Fruit fly (Drosophila melanogaster): Measurements from ENCODE around the gene CG13299.

Gene CG13299

dm6 chr3L:6216787-6217078 lies 15.4 kb downstream of the CG13299 start:
- TF ChIP-seq tj (GFP tag; optimal IDR thresholded peaks at IDR 0.05) (peak; percentile 96), pad (GFP tag; optimal IDR thresholded peaks at IDR 0.05) (peak; percentile 88), CG5204 (GFP tag; optimal IDR thresholded peaks at IDR 0.05) (no peak)

- no peak for TF ChIP-seq CG11617 (GFP tag; optimal IDR thresholded peaks at IDR 0.05)
- TF ChIP-seq ovo (GFP tag; optimal IDR thresholded peaks at IDR 0.05) = no peak
- no peak for TF ChIP-seq toe (GFP tag; optimal IDR thresholded peaks at IDR 0.05)
- no peak for TF ChIP-seq Mnt (GFP tag; optimal IDR thresholded peaks at IDR 0.05)
- no peak for TF ChIP-seq CG1620 (GFP tag; optimal IDR thresholded peaks at IDR 0.05)
- TF ChIP-seq tj (GFP tag; optimal IDR thresholded peaks at IDR 0.05) = no peak
- no peak for TF ChIP-seq CG33017 (tag; optimal IDR thresholded peaks at IDR 0.05)
Measured at dm6 chr3L:6215976-6216786, 16.0 kb downstream of the CG13299 start.

- TF ChIP-seq Clk (GFP tag; optimal IDR thresholded peaks at IDR 0.05) (no peak), CG11617 (GFP tag; optimal IDR thresholded peaks at IDR 0.05) (no peak), CG14711 (tag; optimal IDR thresholded peaks at IDR 0.05) (no peak), bab1 (GFP tag; optimal IDR thresholded peaks at IDR 0.05) (no peak), tj (GFP tag; optimal IDR thresholded peaks at IDR 0.05) (no peak), Hr96 (GFP tag; optimal IDR thresholded peaks at IDR 0.05) (no peak)
Measured at dm6 chr3L:6200173-6200572, 32.0 kb downstream of the CG13299 start, which contains the start of gene CG8219. TSS of gene CG8219 (plus strand) at chr3L:6200473.

dm6 chr3L:6193556-6194114 lies 38.5 kb downstream of the CG13299 start:
- TF ChIP-seq CG12768 (GFP tag; optimal IDR thresholded peaks at IDR 0.05) (no peak), pad (GFP tag; optimal IDR thresholded peaks at IDR 0.05) (no peak), ovo (GFP tag; optimal IDR thresholded peaks at IDR 0.05) (peak; percentile 21)

dm6 chr3L:6192822-6193555 lies 39.2 kb downstream of the CG13299 start, which contains the start of the genes Sf3b6 and Tnpo:
TSS of gene Sf3b6 (minus strand) at chr3L:6193179.
TSS of gene Tnpo (plus strand) at chr3L:6193480.
- TF ChIP-seq kay (GFP tag; ENCODE audit: borderline replicate concordance) = no peak
- peak; percentile 73 for TF ChIP-seq ovo (GFP tag; optimal IDR thresholded peaks at IDR 0.05)
- TF ChIP-seq Hr96 (GFP tag; optimal IDR thresholded peaks at IDR 0.05) = peak; percentile 78
- peak; percentile 75 for TF ChIP-seq CG33017 (tag; optimal IDR thresholded peaks at IDR 0.05)
- peak; percentile 86 for TF ChIP-seq CG7101 (tag; optimal IDR thresholded peaks at IDR 0.05)
- TF ChIP-seq Clk (GFP tag; optimal IDR thresholded peaks at IDR 0.05) = peak; percentile 79
- peak; percentile 52 for TF ChIP-seq Mnt (GFP tag; optimal IDR thresholded peaks at IDR 0.05)
- TF ChIP-seq cic (GFP tag; optimal IDR thresholded peaks at IDR 0.05) = no peak
- TF ChIP-seq pad (GFP tag; optimal IDR thresholded peaks at IDR 0.05) = peak; percentile 66
- peak; percentile 84 for TF ChIP-seq CG1620 (GFP tag; optimal IDR thresholded peaks at IDR 0.05)
- TF ChIP-seq CG14711 (tag; optimal IDR thresholded peaks at IDR 0.05) = peak; percentile 72
- peak; percentile 85 for TF ChIP-seq CG11617 (GFP tag; optimal IDR thresholded peaks at IDR 0.05)
- peak; percentile 67 for TF ChIP-seq tj (GFP tag; optimal IDR thresholded peaks at IDR 0.05)
- peak; percentile 77 for TF ChIP-seq CG7045 (GFP tag; optimal IDR thresholded peaks at IDR 0.05)
- TF ChIP-seq CG5204 (GFP tag; optimal IDR thresholded peaks at IDR 0.05) = peak; percentile 78
- peak; percentile 74 for TF ChIP-seq Crg-1 (GFP tag; optimal IDR thresholded peaks at IDR 0.05)
- TF ChIP-seq cnc (optimal IDR thresholded peaks at IDR 0.05) = no peak
- TF ChIP-seq bab1 (GFP tag; optimal IDR thresholded peaks at IDR 0.05) = peak; percentile 70
- TF ChIP-seq toe (GFP tag; optimal IDR thresholded peaks at IDR 0.05) = peak; percentile 90
- TF ChIP-seq CG12768 (GFP tag; optimal IDR thresholded peaks at IDR 0.05) = peak; percentile 84

dm6 chr3L:6188995-6189927 lies 42.9 kb downstream of the CG13299 start, which contains the start of the genes D19A and CG7386:
TSS of gene D19A (minus strand) at chr3L:6189123.
TSS of gene CG7386 (plus strand) at chr3L:6189745.
- TF ChIP-seq cic (GFP tag; optimal IDR thresholded peaks at IDR 0.05) (no peak), bab1 (GFP tag; optimal IDR thresholded peaks at IDR 0.05) (peak; percentile 79), CG1620 (GFP tag; optimal IDR thresholded peaks at IDR 0.05) (peak; percentile 60), CG11617 (GFP tag; optimal IDR thresholded peaks at IDR 0.05) (peak; percentile 61), CG7101 (tag; optimal IDR thresholded peaks at IDR 0.05) (peak; percentile 72), CG12768 (GFP tag; optimal IDR thresholded peaks at IDR 0.05) (peak; percentile 1), Clk (GFP tag; optimal IDR thresholded peaks at IDR 0.05) (no peak), pad (GFP tag; optimal IDR thresholded peaks at IDR 0.05) (no peak), ovo (GFP tag; optimal IDR thresholded peaks at IDR 0.05) (no peak), toe (GFP tag; optimal IDR thresholded peaks at IDR 0.05) (peak; percentile 53), CG14711 (tag; optimal IDR thresholded peaks at IDR 0.05) (peak; percentile 27), tj (GFP tag; optimal IDR thresholded peaks at IDR 0.05) (peak; percentile 24), CG5204 (GFP tag; optimal IDR thresholded peaks at IDR 0.05) (peak; percentile 33), Hr96 (GFP tag; optimal IDR thresholded peaks at IDR 0.05) (peak; percentile 31), Mnt (GFP tag; optimal IDR thresholded peaks at IDR 0.05) (peak; percentile 49), Crg-1 (GFP tag; optimal IDR thresholded peaks at IDR 0.05) (no peak), kay (GFP tag; ENCODE audit: borderline replicate concordance) (no peak), CG7045 (GFP tag; optimal IDR thresholded peaks at IDR 0.05) (peak; percentile 27), cnc (optimal IDR thresholded peaks at IDR 0.05) (no peak), CG33017 (tag; optimal IDR thresholded peaks at IDR 0.05) (peak; percentile 70)
